Worm (Caenorhabditis elegans): Measurements from ENCODE around the gene F48G7.8.

ce11 chrV:664337-664847 lies 36.9 kb upstream of the F48G7.8 start, which contains the start of the genes F31F4.11 and srh-266:
- TF ChIP-seq T22C8.4 (GFP tag; IDR thresholded peaks at IDR 0.05): no peak
- no peak for TF ChIP-seq flt-1 (GFP tag; IDR thresholded peaks at IDR 0.05)
- TF ChIP-seq med-1 (GFP tag; optimal IDR thresholded peaks at IDR 0.05; ENCODE audit: insufficient read depth): no peak
- no peak for TF ChIP-seq klf-2 (GFP tag; conservative IDR thresholded peaks at IDR 0.05)
- TF ChIP-seq tab-1 (GFP tag; IDR thresholded peaks at IDR 0.05): no peak
- no peak for TF ChIP-seq cog-1 (tag; optimal IDR thresholded peaks at IDR 0.05)
- no peak for TF ChIP-seq ztf-23 (GFP tag; IDR thresholded peaks at IDR 0.05)
- no peak for TF ChIP-seq ztf-29 (GFP tag; IDR thresholded peaks at IDR 0.05)
- TF ChIP-seq ref-1 (GFP tag; conservative IDR thresholded peaks at IDR 0.05): no peak
